Worm (Caenorhabditis elegans): ENCODE data around the gene syf-3.

syf-3 gene

DNA sequence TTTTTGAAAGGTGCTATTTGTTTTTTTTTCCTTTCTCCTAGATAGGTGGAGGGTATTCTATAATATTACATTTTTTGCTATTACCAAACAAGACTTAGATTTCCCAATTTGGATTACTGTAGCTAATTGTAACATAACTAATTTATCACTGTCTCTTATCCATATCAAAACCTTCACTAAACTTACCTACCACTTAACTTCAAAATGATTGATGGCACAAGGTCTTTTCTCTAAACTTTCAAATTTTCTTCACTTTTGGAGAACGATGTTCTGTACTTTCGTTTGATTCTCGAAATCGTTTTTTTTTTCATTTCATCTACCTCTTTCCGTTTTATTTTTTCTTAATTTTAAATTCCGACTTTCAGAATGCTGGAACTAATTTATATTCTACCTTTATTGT, 43.6 kb downstream of the syf-3 start, which contains the start of gene dhs-16:
dhs-16 (plus strand) TSS at position 366 of the 400 bp plus-strand sequence.
- no peak for TF ChIP-seq nhr-25 (tag; optimal IDR thresholded peaks at IDR 0.05)
- no peak for TF ChIP-seq tbx-2 (tag; optimal IDR thresholded peaks at IDR 0.05)
- no peak for TF ChIP-seq lin-39 (tag; optimal IDR thresholded peaks at IDR 0.05)
- no peak for TF ChIP-seq ama-1 (optimal IDR thresholded peaks at IDR 0.05)
- TF ChIP-seq ztf-4 (tag; optimal IDR thresholded peaks at IDR 0.05): no peak
- TF ChIP-seq jun-1 (tag; optimal IDR thresholded peaks at IDR 0.05): no peak
- no peak for TF ChIP-seq nhr-28 (tag; optimal IDR thresholded peaks at IDR 0.05)
- no peak for TF ChIP-seq nhr-11 (tag; optimal IDR thresholded peaks at IDR 0.05)

DNA sequence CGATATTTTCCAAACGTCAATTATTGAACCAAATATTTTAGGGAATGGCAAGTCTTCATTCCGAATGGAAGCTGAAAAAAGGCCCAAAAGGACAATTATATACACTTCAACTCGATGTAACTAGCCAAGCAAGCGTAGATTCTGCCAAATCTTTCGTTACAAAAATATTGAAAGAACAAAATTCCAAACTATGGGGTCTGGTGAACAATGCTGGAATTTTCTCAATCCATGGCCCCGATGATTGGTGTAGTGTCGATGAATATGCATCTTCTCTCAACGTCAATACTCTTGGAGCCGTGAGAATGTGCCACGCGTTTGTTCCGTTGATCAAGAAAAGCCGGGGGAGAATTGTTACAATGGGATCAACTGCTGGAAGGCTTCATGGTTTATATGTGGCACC, 44.4 kb downstream of the syf-3 start:
- TF ChIP-seq lin-39 (tag; optimal IDR thresholded peaks at IDR 0.05) (no peak), sea-2 (GFP tag; optimal IDR thresholded peaks at IDR 0.05) (no peak), skn-1 (tag; optimal IDR thresholded peaks at IDR 0.05) (no peak)

DNA sequence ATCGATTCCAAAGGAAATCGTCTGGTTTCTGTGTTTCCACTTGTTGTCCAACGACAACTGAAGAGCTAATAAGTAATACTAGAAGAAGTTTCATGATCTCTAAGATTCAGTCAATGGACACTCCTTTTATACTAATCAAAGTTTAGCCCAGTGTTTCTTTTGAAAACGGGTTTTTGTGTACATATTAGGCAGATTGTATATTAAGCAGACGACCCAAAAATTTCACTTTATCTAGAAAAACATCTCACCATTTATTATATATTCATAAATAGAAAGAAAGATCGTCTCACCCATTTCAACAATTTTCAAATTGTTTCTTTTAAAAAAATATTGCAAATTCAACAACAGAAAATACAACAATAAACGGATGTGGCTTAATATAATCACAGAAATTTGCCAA, 46.9 kb downstream of the syf-3 start, which contains the start of gene C10F3.7:
C10F3.7 (minus strand) TSS at position 101 of the 400 bp plus-strand sequence.
- TF ChIP-seq nhr-76 (tag; optimal IDR thresholded peaks at IDR 0.05): no peak
- TF ChIP-seq zag-1 (tag; optimal IDR thresholded peaks at IDR 0.05): no peak
- no peak for TF ChIP-seq lsy-12 (tag; optimal IDR thresholded peaks at IDR 0.05)

DNA sequence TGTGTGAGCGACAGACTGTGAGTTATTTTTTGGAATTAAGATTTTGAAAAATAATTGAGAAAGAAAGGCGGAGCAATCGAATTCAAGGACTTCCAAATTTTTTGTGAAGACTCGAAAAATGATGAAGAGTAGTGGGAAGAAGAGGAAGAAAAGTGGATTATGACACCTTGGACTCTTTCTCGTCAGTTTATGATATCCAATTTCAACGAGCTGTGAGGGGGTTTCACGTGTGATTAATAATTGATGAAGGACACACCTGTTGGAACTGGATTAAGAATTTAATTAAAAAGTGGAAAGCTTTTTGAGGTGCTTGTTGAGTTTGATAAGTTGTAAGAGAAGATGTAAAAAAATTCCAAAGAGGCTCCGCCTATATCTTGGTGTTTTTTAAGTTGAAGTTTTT, 50.6 kb downstream of the syf-3 start, which contains the start of gene fut-8:
fut-8 (minus strand) TSS at position 101 of the 400 bp plus-strand sequence.
- TF ChIP-seq daf-12 (tag; optimal IDR thresholded peaks at IDR 0.05) (no peak), nhr-28 (tag; optimal IDR thresholded peaks at IDR 0.05) (no peak), ceh-82 (tag; optimal IDR thresholded peaks at IDR 0.05) (no peak), elt-3 (tag; optimal IDR thresholded peaks at IDR 0.05) (no peak), nhr-43 (tag; optimal IDR thresholded peaks at IDR 0.05; ENCODE audit: poor library complexity, severe bottlenecking) (no peak), elt-2 (tag; optimal IDR thresholded peaks at IDR 0.05) (no peak), ztf-11 (tag; optimal IDR thresholded peaks at IDR 0.05) (no peak), pha-4 (tag; optimal IDR thresholded peaks at IDR 0.05) (no peak), nhr-77 (tag; optimal IDR thresholded peaks at IDR 0.05) (no peak), pqm-1 (tag; optimal IDR thresholded peaks at IDR 0.05) (no peak), nhr-12 (tag; optimal IDR thresholded peaks at IDR 0.05) (no peak)

DNA sequence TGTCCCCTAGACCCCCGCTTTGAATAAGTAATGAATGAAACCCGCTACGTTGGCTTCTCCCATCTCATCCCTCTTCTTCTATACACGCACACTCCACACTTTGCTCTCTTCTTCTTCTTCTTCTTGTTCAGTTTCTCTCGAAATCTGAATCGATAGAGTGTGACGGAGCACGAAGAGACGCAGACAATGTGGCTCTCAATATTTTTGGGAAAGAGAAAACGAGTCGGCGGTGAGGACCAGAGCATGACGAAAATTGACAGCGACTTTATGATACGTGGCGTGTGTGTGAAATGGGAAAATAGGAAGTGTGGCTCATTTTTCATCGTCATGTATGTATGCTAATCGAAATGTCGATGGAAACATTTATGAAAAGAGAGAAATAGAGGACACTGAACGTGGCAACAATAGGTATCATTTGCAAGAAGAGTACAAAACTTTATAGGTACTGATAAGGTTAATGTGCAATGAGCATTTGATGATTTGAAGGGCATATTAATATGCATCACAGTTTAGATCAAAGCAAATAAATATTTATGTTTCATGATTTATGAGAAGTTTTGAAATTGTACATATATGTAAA, 51.8 kb downstream of the syf-3 start:
- peak; percentile 15 for TF ChIP-seq fkh-10 (GFP tag; optimal IDR thresholded peaks at IDR 0.05)
- TF ChIP-seq nhr-25 (tag; optimal IDR thresholded peaks at IDR 0.05): no peak
- TF ChIP-seq egl-5 (tag; optimal IDR thresholded peaks at IDR 0.05): no peak
- no peak for TF ChIP-seq ZK546.5 (tag; optimal IDR thresholded peaks at IDR 0.05)
- TF ChIP-seq ceh-16 (tag; optimal IDR thresholded peaks at IDR 0.05): no peak
- no peak for TF ChIP-seq pha-4 (tag; optimal IDR thresholded peaks at IDR 0.05)
- no peak for TF ChIP-seq jun-1 (tag; optimal IDR thresholded peaks at IDR 0.05)
- no peak for TF ChIP-seq ceh-9 (tag; optimal IDR thresholded peaks at IDR 0.05)
- peak; percentile 25 for TF ChIP-seq ceh-28 (tag; optimal IDR thresholded peaks at IDR 0.05)
- peak; percentile 20 for TF ChIP-seq pqm-1 (tag; optimal IDR thresholded peaks at IDR 0.05)
- TF ChIP-seq nhr-11 (tag; optimal IDR thresholded peaks at IDR 0.05): no peak
- no peak for TF ChIP-seq fkh-2 (tag; optimal IDR thresholded peaks at IDR 0.05)
- TF ChIP-seq zag-1 (tag; optimal IDR thresholded peaks at IDR 0.05): no peak
- TF ChIP-seq ama-1 (optimal IDR thresholded peaks at IDR 0.05): no peak
- no peak for TF ChIP-seq nhr-28 (tag; optimal IDR thresholded peaks at IDR 0.05)
- TF ChIP-seq lsy-12 (tag; optimal IDR thresholded peaks at IDR 0.05): no peak
- no peak for TF ChIP-seq R02D3.7 (tag; optimal IDR thresholded peaks at IDR 0.05)
- TF ChIP-seq elt-2 (tag; optimal IDR thresholded peaks at IDR 0.05): peak; percentile 70
- TF ChIP-seq nhr-12 (tag; optimal IDR thresholded peaks at IDR 0.05): no peak
- no peak for TF ChIP-seq mml-1 (tag; optimal IDR thresholded peaks at IDR 0.05)
- TF ChIP-seq hmg-11 (tag; optimal IDR thresholded peaks at IDR 0.05): peak; percentile 78
- TF ChIP-seq egl-27 (tag; optimal IDR thresholded peaks at IDR 0.05): peak; percentile 34
- peak; percentile 20 for TF ChIP-seq lin-15B (tag; optimal IDR thresholded peaks at IDR 0.05)
- TF ChIP-seq sea-2 (GFP tag; optimal IDR thresholded peaks at IDR 0.05): peak; percentile 44
- TF ChIP-seq nhr-237 (tag; optimal IDR thresholded peaks at IDR 0.05): no peak
- TF ChIP-seq elt-1 (tag; optimal IDR thresholded peaks at IDR 0.05): no peak
- no peak for TF ChIP-seq ztf-11 (tag; optimal IDR thresholded peaks at IDR 0.05)
- no peak for TF ChIP-seq nhr-23 (tag; optimal IDR thresholded peaks at IDR 0.05)
- no peak for TF ChIP-seq unc-39 (tag; optimal IDR thresholded peaks at IDR 0.05)
- TF ChIP-seq nhr-67 (tag; optimal IDR thresholded peaks at IDR 0.05): no peak
- no peak for TF ChIP-seq unc-62 (GFP tag; optimal IDR thresholded peaks at IDR 0.05)
- peak; percentile 26 for TF ChIP-seq snpc-4 (tag; optimal IDR thresholded peaks at IDR 0.05)
- no peak for TF ChIP-seq daf-12 (tag; optimal IDR thresholded peaks at IDR 0.05)
- no peak for TF ChIP-seq eor-1 (tag; optimal IDR thresholded peaks at IDR 0.05)
- no peak for TF ChIP-seq tbx-2 (tag; optimal IDR thresholded peaks at IDR 0.05)
- TF ChIP-seq mdl-1 (tag; optimal IDR thresholded peaks at IDR 0.05): no peak
- TF ChIP-seq elt-3 (tag; optimal IDR thresholded peaks at IDR 0.05): no peak
- peak; percentile 57 for TF ChIP-seq lin-39 (tag; optimal IDR thresholded peaks at IDR 0.05)
